Worm (Caenorhabditis elegans): ENCODE measurements around the gene F28A12.3.

F28A12.3 gene

ce11 chrV:8654460-8655419, 13.6 kb upstream of the F28A12.3 start:
- TF ChIP-seq fkh-10 (GFP tag; optimal IDR thresholded peaks at IDR 0.05) (no peak), pqm-1 (tag; optimal IDR thresholded peaks at IDR 0.05) (peak; percentile 83), pha-4 (tag; optimal IDR thresholded peaks at IDR 0.05) (peak; percentile 45), lin-39 (tag; optimal IDR thresholded peaks at IDR 0.05) (peak; percentile 26), ztf-11 (tag; optimal IDR thresholded peaks at IDR 0.05) (no peak), aly-2 (tag; optimal IDR thresholded peaks at IDR 0.05) (no peak), jun-1 (tag; optimal IDR thresholded peaks at IDR 0.05) (peak; percentile 73), nfya-1 (tag; optimal IDR thresholded peaks at IDR 0.05; ENCODE audit: insufficient read depth) (peak; percentile 18), nhr-76 (tag; optimal IDR thresholded peaks at IDR 0.05) (peak; percentile 62), unc-62 (GFP tag; optimal IDR thresholded peaks at IDR 0.05) (no peak), elt-2 (tag; optimal IDR thresholded peaks at IDR 0.05) (peak; percentile 90)

DNA sequence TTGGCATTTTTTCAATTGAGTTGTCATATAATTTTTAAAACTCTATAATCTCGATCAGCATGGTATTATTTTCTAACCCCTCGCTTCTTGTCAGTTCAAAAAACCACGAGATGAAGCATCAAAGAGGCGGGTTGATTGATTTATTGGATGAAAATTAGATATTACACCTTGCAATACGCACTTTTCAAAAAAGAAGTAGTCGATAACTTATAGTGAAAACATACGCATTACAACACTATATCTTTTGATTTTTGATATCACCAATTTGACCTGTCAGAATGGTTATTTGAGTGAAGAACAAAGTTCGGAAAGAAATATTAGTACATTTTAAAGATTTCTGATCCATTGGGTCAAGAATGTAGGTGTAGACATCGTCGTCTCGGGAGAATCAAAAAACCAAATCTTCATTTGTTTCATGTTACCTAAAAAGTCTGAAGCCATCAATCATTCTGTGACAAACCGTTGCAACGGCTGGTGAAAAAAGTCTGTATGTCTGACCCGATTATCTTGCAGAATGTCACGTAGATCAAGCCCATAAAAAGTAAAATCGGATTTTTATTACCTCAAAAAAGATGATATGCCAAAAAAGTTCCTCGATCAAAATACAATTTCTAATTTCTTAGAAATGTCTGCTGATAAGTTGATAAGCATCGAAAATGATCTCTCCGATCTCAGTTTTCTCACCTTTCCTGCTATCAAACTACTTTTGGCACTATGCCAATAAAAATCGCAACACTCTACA, 12.1 kb upstream of the F28A12.3 start:
- TF ChIP-seq ceh-82 (tag; optimal IDR thresholded peaks at IDR 0.05) (no peak), nhr-11 (tag; optimal IDR thresholded peaks at IDR 0.05) (no peak), mml-1 (tag; optimal IDR thresholded peaks at IDR 0.05) (no peak), nfya-1 (tag; optimal IDR thresholded peaks at IDR 0.05; ENCODE audit: insufficient read depth) (peak; percentile 22), unc-39 (tag; optimal IDR thresholded peaks at IDR 0.05) (no peak), nhr-237 (tag; optimal IDR thresholded peaks at IDR 0.05) (no peak), jun-1 (tag; optimal IDR thresholded peaks at IDR 0.05) (no peak), nhr-25 (tag; optimal IDR thresholded peaks at IDR 0.05) (peak; percentile 55), daf-12 (tag; optimal IDR thresholded peaks at IDR 0.05) (no peak), ceh-9 (tag; optimal IDR thresholded peaks at IDR 0.05) (no peak), nhr-43 (tag; optimal IDR thresholded peaks at IDR 0.05; ENCODE audit: poor library complexity, severe bottlenecking) (no peak), hmg-11 (tag; optimal IDR thresholded peaks at IDR 0.05) (no peak), pqm-1 (tag; optimal IDR thresholded peaks at IDR 0.05) (peak; percentile 71), snpc-4 (tag; optimal IDR thresholded peaks at IDR 0.05) (no peak), lin-15B (tag; optimal IDR thresholded peaks at IDR 0.05) (no peak), R02D3.7 (tag; optimal IDR thresholded peaks at IDR 0.05) (no peak), ztf-11 (tag; optimal IDR thresholded peaks at IDR 0.05) (no peak), eor-1 (tag; optimal IDR thresholded peaks at IDR 0.05) (no peak), lin-39 (tag; optimal IDR thresholded peaks at IDR 0.05) (no peak), pha-4 (tag; optimal IDR thresholded peaks at IDR 0.05) (no peak), elt-3 (tag; optimal IDR thresholded peaks at IDR 0.05) (peak in 2 of 3 experiments; percentile 34 to 80), nhr-67 (tag; optimal IDR thresholded peaks at IDR 0.05) (no peak), sea-2 (GFP tag; optimal IDR thresholded peaks at IDR 0.05) (no peak), ztf-4 (tag; optimal IDR thresholded peaks at IDR 0.05) (no peak), fkh-2 (tag; optimal IDR thresholded peaks at IDR 0.05) (no peak), ama-1 (optimal IDR thresholded peaks at IDR 0.05) (no peak), lsy-12 (tag; optimal IDR thresholded peaks at IDR 0.05) (no peak), unc-62 (GFP tag; optimal IDR thresholded peaks at IDR 0.05) (peak; percentile 81), aly-2 (tag; optimal IDR thresholded peaks at IDR 0.05) (no peak), zag-1 (tag; optimal IDR thresholded peaks at IDR 0.05) (no peak), nhr-12 (tag; optimal IDR thresholded peaks at IDR 0.05) (no peak), skn-1 (tag; optimal IDR thresholded peaks at IDR 0.05) (no peak), ZK546.5 (tag; optimal IDR thresholded peaks at IDR 0.05) (no peak), mdl-1 (tag; optimal IDR thresholded peaks at IDR 0.05) (no peak), nhr-28 (tag; optimal IDR thresholded peaks at IDR 0.05) (no peak), ceh-16 (tag; optimal IDR thresholded peaks at IDR 0.05) (no peak), nhr-76 (tag; optimal IDR thresholded peaks at IDR 0.05) (peak; percentile 19), ceh-28 (tag; optimal IDR thresholded peaks at IDR 0.05) (no peak), elt-2 (tag; optimal IDR thresholded peaks at IDR 0.05) (peak; percentile 82), egl-5 (tag; optimal IDR thresholded peaks at IDR 0.05) (no peak), tbx-2 (tag; optimal IDR thresholded peaks at IDR 0.05) (no peak), elt-1 (tag; optimal IDR thresholded peaks at IDR 0.05) (no peak), fos-1 (tag; optimal IDR thresholded peaks at IDR 0.05) (no peak), nhr-77 (tag; optimal IDR thresholded peaks at IDR 0.05) (no peak), fkh-10 (GFP tag; optimal IDR thresholded peaks at IDR 0.05) (no peak), nhr-23 (tag; optimal IDR thresholded peaks at IDR 0.05) (peak; percentile 75), egl-27 (tag; optimal IDR thresholded peaks at IDR 0.05) (no peak)

Data from whole organism, L3 larva.